Fruit fly (Drosophila melanogaster): ENCODE measurements around the gene CG5664.

DNA sequence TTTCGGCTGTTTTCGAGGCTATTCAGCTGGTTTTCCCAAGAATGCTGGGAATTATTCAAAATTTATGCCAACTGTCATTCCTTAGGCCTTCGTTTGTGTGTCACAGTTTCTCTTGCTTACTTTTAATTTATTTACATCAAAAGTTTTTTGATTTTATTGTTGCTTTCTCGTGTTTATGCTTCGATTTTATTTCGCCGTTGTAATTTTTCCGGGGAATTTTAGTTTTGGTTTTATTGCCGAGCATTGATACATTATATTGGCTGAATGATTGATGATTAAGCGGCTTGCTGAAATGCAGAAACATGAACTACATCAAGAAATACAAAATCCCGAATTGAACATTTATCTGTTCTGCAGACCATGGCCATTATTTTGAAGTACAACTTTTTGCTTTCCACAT is 43.0 kb downstream of the CG5664 start:
- TF ChIP-seq usp (GFP tag; optimal IDR thresholded peaks at IDR 0.05) (no peak), CG8478 (optimal IDR thresholded peaks at IDR 0.05) (no peak), Dll (optimal IDR thresholded peaks at IDR 0.05) (no peak), psq (optimal IDR thresholded peaks at IDR 0.05) (no peak)
